Worm (Caenorhabditis elegans): Measurements from ENCODE around the gene aqp-12.

DNA sequence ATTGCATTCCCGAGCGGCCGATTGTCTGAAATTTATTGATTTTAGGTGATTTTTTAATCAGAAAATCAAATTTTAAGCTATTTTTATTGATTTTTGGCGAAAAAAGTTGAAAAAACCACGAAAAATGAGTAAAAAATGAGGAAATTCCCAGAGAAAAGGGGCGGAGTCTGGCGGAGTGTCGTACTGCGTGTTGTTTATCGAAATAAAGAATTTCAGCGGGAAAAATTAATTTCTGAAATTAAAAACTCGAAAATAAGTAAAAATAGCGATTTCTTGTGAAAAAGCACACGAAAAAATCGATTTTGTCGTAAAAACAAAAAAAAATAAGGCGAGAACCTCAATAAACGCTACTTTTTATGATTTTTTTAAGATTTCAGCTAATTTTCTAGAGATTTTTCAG, 18.2 kb upstream of the aqp-12 start, which contains the start of gene Y57A10A.13:
- TF ChIP-seq ama-1 (optimal IDR thresholded peaks at IDR 0.05) (no peak), ceh-36 (tag; optimal IDR thresholded peaks at IDR 0.05) (no peak), ceh-13 (GFP tag; optimal IDR thresholded peaks at IDR 0.05) (no peak), sea-1 (GFP tag; conservative IDR thresholded peaks at IDR 0.05) (no peak), tbx-37 (GFP tag; conservative IDR thresholded peaks at IDR 0.05) (no peak), scrt-1 (GFP tag; IDR thresholded peaks at IDR 0.05) (no peak), tra-4 (tag; optimal IDR thresholded peaks at IDR 0.05) (no peak), flt-1 (GFP tag; IDR thresholded peaks at IDR 0.05) (no peak)

All from whole organism, early embryonic.